Worm (Caenorhabditis elegans) whole organism, mixed stage, embryonic: ENCODE measurements around the gene srh-154.

Experiments used
- blmp-1 ChIP-seq: fragments of 150-350 bp; optimal IDR thresholded peaks from 2 replicates; lab custom pipeline; 2014; ENCODE audit warnings: missing biosample characterization, missing genetic modification characterization
- ceh-39 ChIP-seq: fragments of 150-350 bp; optimal IDR thresholded peaks from 2 replicates; lab custom pipeline; 2014; ENCODE audit warnings: missing biosample characterization, missing genetic modification characterization
- ces-1 ChIP-seq: fragments of 150-350 bp; optimal IDR thresholded peaks from 2 replicates; lab custom pipeline; 2014; ENCODE audit warnings: missing biosample characterization, missing genetic modification reagents, missing genetic modification characterization
- elt-3 ChIP-seq: fragments of 150-350 bp; optimal IDR thresholded peaks from 2 replicates; lab custom pipeline; 2014; ENCODE audit warnings: missing biosample characterization, missing genetic modification characterization
- lin-13 ChIP-seq: fragments of 150-350 bp; optimal IDR thresholded peaks from 2 replicates; lab custom pipeline; 2014; ENCODE audit warnings: missing biosample characterization, missing genetic modification characterization
- mep-1 ChIP-seq: fragments of 150-350 bp; optimal IDR thresholded peaks from 2 replicates; lab custom pipeline; 2017; ENCODE audit warnings: missing biosample characterization, missing genetic modification reagents, missing genetic modification characterization, inconsistent platforms
- nhr-237 ChIP-seq: fragments of 150-350 bp; optimal IDR thresholded peaks from 2 replicates; lab custom pipeline; 2014; ENCODE audit warnings: missing biosample characterization, missing genetic modification characterization
- nhr-28 ChIP-seq: fragments of 150-350 bp; optimal IDR thresholded peaks from 2 replicates; lab custom pipeline; 2014; ENCODE audit warnings: missing biosample characterization, missing genetic modification characterization
- sem-2 ChIP-seq: fragments of 200-800 bp; sonication (Bioruptor generic); optimal IDR thresholded peaks from 2 replicates; lab custom pipeline; 2018; ENCODE audit warnings: mild to moderate bottlenecking, missing genetic modification characterization, missing compliant biosample characterization
- sptf-1 ChIP-seq: sonication (generic microtip); optimal IDR thresholded peaks from 2 replicates; lab custom pipeline; 2017; ENCODE audit warnings: mild to moderate bottlenecking, missing genetic modification characterization, moderate library complexity, missing compliant biosample characterization
- tbx-8 ChIP-seq: fragments of 200-800 bp; sonication (Bioruptor generic); optimal IDR thresholded peaks from 2 replicates; lab custom pipeline; 2018; ENCODE audit warnings: mild to moderate bottlenecking, missing genetic modification characterization, moderate library complexity, missing compliant biosample characterization
- unc-39 ChIP-seq: fragments of 150-350 bp; optimal IDR thresholded peaks from 2 replicates; lab custom pipeline; 2014; ENCODE audit warnings: missing biosample characterization, missing genetic modification characterization
- ztf-11 ChIP-seq: fragments of 150-350 bp; optimal IDR thresholded peaks from 2 replicates; lab custom pipeline; 2014; ENCODE audit warnings: missing biosample characterization, missing genetic modification characterization

DNA sequence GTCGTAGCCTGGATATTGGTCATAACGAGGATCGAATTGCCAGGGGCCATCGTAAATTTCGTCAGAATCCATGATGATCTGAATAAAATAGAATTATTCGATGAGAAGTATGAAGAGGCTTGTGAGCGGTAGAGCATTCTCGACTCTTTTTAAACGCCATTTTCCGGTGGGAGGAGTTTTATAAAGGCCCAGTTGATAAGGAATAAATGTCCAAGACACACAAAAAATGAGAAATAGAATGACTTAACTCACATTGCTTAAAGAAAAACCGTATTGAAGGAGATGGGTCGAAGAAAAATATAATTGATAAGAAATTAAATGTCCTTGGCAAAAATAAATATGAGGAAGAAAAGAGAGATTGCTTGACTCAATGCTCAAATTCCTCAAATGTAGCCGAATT lies 29.7 kb downstream of the srh-154 start, which contains the start of gene F20E11.17:
- TF ChIP-seq blmp-1 (tag; lab: Kevin White, UChicago) (no peak), sem-2 (GFP tag; lab: Kevin White, UChicago) (no peak), ztf-11 (tag; lab: Kevin White, UChicago) (no peak), ces-1 (GFP tag; lab: Kevin White, UChicago) (no peak), ceh-39 (no peak), nhr-237 (tag; lab: Kevin White, UChicago) (no peak), elt-3 (no peak), tbx-8 (no peak), lin-13 (no peak), nhr-28 (no peak), mep-1 (tag; lab: Kevin White, UChicago) (no peak), sptf-1 (no peak), unc-39 (no peak)
